Worm (Caenorhabditis elegans) whole organism, L4 larva: ENCODE measurements around the gene oig-8.

Source experiments
- D1046.2 ChIP-seq: fragments of 200-800 bp; sonication (Bioruptor generic); IDR thresholded peaks from 2 replicates; pipeline ENCODE4 v1.3.6; 2022; ENCODE audit warnings: missing genetic modification characterization, missing compliant biosample characterization
- R02D3.7 ChIP-seq: fragments of 150-350 bp; sonication (generic microtip); optimal IDR thresholded peaks from 3 replicates; lab custom pipeline; 2014; ENCODE audit warnings: missing biosample characterization, missing genetic modification characterization
- Y48G9A.11 ChIP-seq: fragments of 200-800 bp; sonication (Bioruptor generic); IDR thresholded peaks from 2 replicates; pipeline ENCODE4 v1.3.6; 2022; ENCODE audit warnings: missing genetic modification reagents, missing genetic modification characterization, missing compliant biosample characterization
- Y75B8A.6 ChIP-seq: fragments of 200-800 bp; sonication (Bioruptor generic); IDR thresholded peaks from 2 replicates; pipeline ENCODE4 v1.3.6; 2022; ENCODE audit warnings: missing genetic modification reagents, missing genetic modification characterization, missing compliant biosample characterization
- ZK337.2 ChIP-seq: fragments of 200-800 bp; sonication (Bioruptor generic); IDR thresholded peaks from 2 replicates; pipeline ENCODE4 v1.3.6; 2022; ENCODE audit warnings: missing genetic modification reagents, missing genetic modification characterization, missing compliant biosample characterization
- arid-1 ChIP-seq: fragments of 200-800 bp; sonication (Bioruptor generic); conservative IDR thresholded peaks from 2 replicates; pipeline ENCODE4 v1.3.6; 2022; ENCODE audit warnings: missing genetic modification reagents, missing genetic modification characterization, missing compliant biosample characterization
- ceh-62 ChIP-seq: sonication (generic microtip); optimal IDR thresholded peaks from 2 replicates; lab custom pipeline; 2017; ENCODE audit warnings: missing biosample characterization, missing genetic modification characterization
- ces-1 ChIP-seq: fragments of 150-350 bp; sonication (generic microtip); optimal IDR thresholded peaks from 4 replicates; lab custom pipeline; 2014; ENCODE audit warnings: missing biosample characterization, missing genetic modification reagents, missing genetic modification characterization
- cey-2 ChIP-seq: sonication (generic microtip); optimal IDR thresholded peaks from 3 replicates; lab custom pipeline; 2017; ENCODE audit warnings: missing genetic modification characterization, mild to moderate bottlenecking, missing compliant biosample characterization, antibody characterized with exemption, borderline replicate concordance; ENCODE audit not compliant: insufficient read depth
- ctbp-1 ChIP-seq: fragments of 200-800 bp; sonication (Bioruptor generic); IDR thresholded peaks from 2 replicates; pipeline ENCODE4 v1.3.6; 2022; ENCODE audit warnings: missing genetic modification reagents, missing genetic modification characterization, missing compliant biosample characterization
- daf-12 ChIP-seq: fragments of 150-350 bp; optimal IDR thresholded peaks from 2 replicates; lab custom pipeline; 2014; ENCODE audit warnings: missing biosample characterization, missing genetic modification reagents, missing genetic modification characterization
- daf-16 ChIP-seq, 3 experiments: sonication (generic microtip); optimal IDR thresholded peaks; 2 replicates each; lab custom pipeline; 2016 to 2017; ENCODE audit warnings: missing genetic modification characterization in 3 of 3, missing genetic modification reagents in 3 of 3, mild to moderate bottlenecking in 2 of 3, missing compliant biosample characterization in 2 of 3, missing biosample characterization in 1 of 3, moderate library complexity in 1 of 3
- daf-19 ChIP-seq: fragments of 200-800 bp; sonication (Bioruptor generic); conservative IDR thresholded peaks from 2 replicates; pipeline ENCODE4 v1.3.6; 2022; ENCODE audit warnings: missing genetic modification characterization, missing compliant biosample characterization
- daf-8 ChIP-seq: fragments of 200-800 bp; sonication (Bioruptor generic); IDR thresholded peaks from 2 replicates; pipeline ENCODE4 v1.3.6; 2022; ENCODE audit warnings: missing genetic modification characterization, missing compliant biosample characterization
- dmd-9 ChIP-seq: fragments of 200-800 bp; sonication (Bioruptor generic); IDR thresholded peaks from 2 replicates; pipeline ENCODE4 v1.3.6; 2022; ENCODE audit warnings: missing genetic modification reagents, missing genetic modification characterization, missing compliant biosample characterization
- duxl-1 ChIP-seq: sonication (generic microtip); optimal IDR thresholded peaks from 2 replicates; lab custom pipeline; 2016; ENCODE audit warnings: mild to moderate bottlenecking, missing genetic modification characterization, moderate library complexity, missing compliant biosample characterization; ENCODE audit not compliant: poor library complexity
- hif-1 ChIP-seq, 2 experiments: sonication (generic microtip); optimal IDR thresholded peaks; 2 replicates each; lab custom pipeline; 2016 to 2017; ENCODE audit warnings: missing compliant biosample characterization in 2 of 2, missing genetic modification characterization in 2 of 2, missing genetic modification reagents in 2 of 2, missing genotype in 2 of 2, mild to moderate bottlenecking in 1 of 2
- hlh-11 ChIP-seq: fragments of 200-800 bp; sonication (Bioruptor generic); optimal IDR thresholded peaks from 2 replicates; lab custom pipeline; 2018; ENCODE audit warnings: mild to moderate bottlenecking, missing genetic modification characterization, missing compliant biosample characterization
- hlh-30 ChIP-seq: sonication (generic microtip); optimal IDR thresholded peaks from 2 replicates; lab custom pipeline; 2017; ENCODE audit warnings: antibody characterized with exemption, mild to moderate bottlenecking, missing genetic modification characterization, missing compliant biosample characterization; ENCODE audit not compliant: insufficient read depth
- hmg-1.1 ChIP-seq: fragments of 200-800 bp; sonication (Bioruptor generic); IDR thresholded peaks from 2 replicates; pipeline ENCODE4 v1.3.6; 2022; ENCODE audit warnings: missing genetic modification reagents, missing genetic modification characterization, missing compliant biosample characterization
- jun-1 ChIP-seq: fragments of 150-350 bp; optimal IDR thresholded peaks from 2 replicates; lab custom pipeline; 2014; ENCODE audit warnings: missing biosample characterization, missing genetic modification reagents, missing genetic modification characterization
- lim-7 ChIP-seq: fragments of 200-800 bp; sonication (Bioruptor generic); IDR thresholded peaks from 2 replicates; pipeline ENCODE4 v1.3.6; 2022; ENCODE audit warnings: missing genetic modification characterization, missing compliant biosample characterization
- lsy-2 ChIP-seq, 2 experiments: fragments of 150-350 bp in 1 of 2; sonication (generic microtip) in 1 of 2; optimal IDR thresholded peaks; 2 replicates each; lab custom pipeline; 2014 to 2017; ENCODE audit warnings: missing biosample characterization in 2 of 2, missing genetic modification characterization in 2 of 2
- madf-9 ChIP-seq: fragments of 200-800 bp; sonication (Bioruptor generic); conservative IDR thresholded peaks from 2 replicates; pipeline ENCODE4 v1.3.6; 2022; ENCODE audit warnings: missing genetic modification reagents, missing genetic modification characterization, missing compliant biosample characterization
- mdt-29 ChIP-seq: fragments of 200-800 bp; sonication (Bioruptor generic); IDR thresholded peaks from 2 replicates; pipeline ENCODE4 v1.3.6; 2022; ENCODE audit warnings: missing genetic modification reagents, missing genetic modification characterization, missing compliant biosample characterization
- mep-1 ChIP-seq: fragments of 150-350 bp; sonication (generic microtip); optimal IDR thresholded peaks from 3 replicates; lab custom pipeline; 2014; ENCODE audit warnings: missing biosample characterization, missing genetic modification characterization
- mes-2 ChIP-seq: sonication (generic microtip); optimal IDR thresholded peaks from 2 replicates; lab custom pipeline; 2016; ENCODE audit warnings: missing genotype, mild to moderate bottlenecking, missing genetic modification characterization, missing compliant biosample characterization; ENCODE audit not compliant: poor library complexity, severe bottlenecking
- mxl-2 ChIP-seq: fragments of 200-800 bp; sonication (Bioruptor generic); conservative IDR thresholded peaks from 2 replicates; pipeline ENCODE4 v1.3.6; 2022; ENCODE audit warnings: missing genetic modification reagents, missing genetic modification characterization, missing compliant biosample characterization
- mxl-3 ChIP-seq: fragments of 200-800 bp; sonication (Bioruptor generic); optimal IDR thresholded peaks from 2 replicates; lab custom pipeline; 2018; ENCODE audit warnings: mild to moderate bottlenecking, missing genetic modification characterization, missing compliant biosample characterization
- nhr-10 ChIP-seq: fragments of 150-350 bp; optimal IDR thresholded peaks from 2 replicates; lab custom pipeline; 2014; ENCODE audit warnings: missing biosample characterization, missing genetic modification characterization
- nhr-102 ChIP-seq: sonication (generic microtip); optimal IDR thresholded peaks from 2 replicates; lab custom pipeline; 2016; ENCODE audit warnings: mild to moderate bottlenecking, missing genetic modification characterization, moderate library complexity, missing compliant biosample characterization
- nhr-237 ChIP-seq: sonication (generic microtip); optimal IDR thresholded peaks from 2 replicates; lab custom pipeline; 2017; ENCODE audit warnings: missing biosample characterization, missing genetic modification characterization
- nhr-25 ChIP-seq: sonication (generic microtip); optimal IDR thresholded peaks from 2 replicates; lab custom pipeline; 2017; ENCODE audit warnings: missing genetic modification characterization, mild to moderate bottlenecking, missing compliant biosample characterization, antibody characterized with exemption, moderate library complexity, borderline replicate concordance; ENCODE audit not compliant: insufficient read depth
- nhr-42 ChIP-seq: fragments of 200-800 bp; sonication (Bioruptor generic); IDR thresholded peaks from 2 replicates; pipeline ENCODE4 v1.3.6; 2022; ENCODE audit warnings: missing genetic modification characterization, missing compliant biosample characterization
- nhr-76 ChIP-seq: fragments of 150-350 bp; optimal IDR thresholded peaks from 2 replicates; lab custom pipeline; 2014; ENCODE audit warnings: missing biosample characterization, missing genetic modification characterization
- nhr-77 ChIP-seq: fragments of 150-350 bp; optimal IDR thresholded peaks from 2 replicates; lab custom pipeline; 2014; ENCODE audit warnings: missing biosample characterization, missing genetic modification characterization
- php-3 ChIP-seq: fragments of 200-800 bp; sonication (Bioruptor generic); IDR thresholded peaks from 2 replicates; pipeline ENCODE4 v1.3.6; 2022; ENCODE audit warnings: missing genetic modification reagents, missing genetic modification characterization, missing compliant biosample characterization
- rbr-2 ChIP-seq: sonication (generic microtip); optimal IDR thresholded peaks from 2 replicates; lab custom pipeline; 2016; ENCODE audit warnings: missing genotype, missing genetic modification characterization, missing compliant biosample characterization
- saeg-2 ChIP-seq: fragments of 200-800 bp; sonication (Bioruptor generic); IDR thresholded peaks from 2 replicates; pipeline ENCODE4 v1.3.6; 2022; ENCODE audit warnings: missing genetic modification reagents, missing genetic modification characterization, missing compliant biosample characterization
- snpc-1.2 ChIP-seq: fragments of 200-800 bp; sonication (Bioruptor generic); IDR thresholded peaks from 2 replicates; pipeline ENCODE4 v1.3.6; 2022; ENCODE audit warnings: missing genetic modification reagents, missing genetic modification characterization, missing compliant biosample characterization
- spr-1 ChIP-seq: sonication (generic microtip); optimal IDR thresholded peaks from 2 replicates; lab custom pipeline; 2016; ENCODE audit warnings: mild to moderate bottlenecking, missing genetic modification characterization, missing compliant biosample characterization
- tra-1 ChIP-seq: fragments of 200-800 bp; sonication (Bioruptor generic); IDR thresholded peaks from 2 replicates; pipeline ENCODE4 v1.3.6; 2022; ENCODE audit warnings: missing genetic modification reagents, missing genetic modification characterization, missing compliant biosample characterization
- unc-39 ChIP-seq: sonication (generic microtip); optimal IDR thresholded peaks from 2 replicates; lab custom pipeline; 2017; ENCODE audit warnings: missing biosample characterization, missing genetic modification characterization
- zag-1 ChIP-seq: fragments of 150-350 bp; optimal IDR thresholded peaks from 2 replicates; lab custom pipeline; 2014; ENCODE audit warnings: missing biosample characterization, missing genetic modification characterization
- zfp-2 ChIP-seq: sonication (generic microtip); optimal IDR thresholded peaks from 2 replicates; lab custom pipeline; 2016; ENCODE audit warnings: mild to moderate bottlenecking, missing genetic modification characterization, missing compliant biosample characterization
- ztf-11 ChIP-seq: fragments of 150-350 bp; optimal IDR thresholded peaks from 2 replicates; lab custom pipeline; 2014; ENCODE audit warnings: missing biosample characterization, missing genetic modification characterization
- ztf-7 ChIP-seq: fragments of 150-350 bp; optimal IDR thresholded peaks from 2 replicates; lab custom pipeline; 2014; ENCODE audit warnings: missing biosample characterization, missing genetic modification characterization

Gene oig-8

ce11 chrII:6612544-6612943 is 36.4 kb downstream of the oig-8 start (continued):
- TF ChIP-seq dmd-9 (GFP tag; lab: Robert Waterston, UW) (no peak), hlh-30 (peak; percentile 51), duxl-1 (no peak), jun-1 (tag; lab: Kevin White, UChicago) (no peak), hlh-11 (tag; lab: Kevin White, UChicago) (peak; percentile 44), daf-8 (GFP tag; lab: Robert Waterston, UW) (no peak), nhr-25 (tag; lab: Kevin White, UChicago) (no peak), ztf-7 (tag; lab: Kevin White, UChicago) (no peak), daf-19 (GFP tag; lab: Robert Waterston, UW) (no peak), daf-16 (GFP tag; optimal IDR thresholded peaks at IDR 0.05; lab: Kevin White, UChicago) (no peak), daf-16 (tag; optimal IDR thresholded peaks at IDR 0.05; lab: Kevin White, UChicago) (peak; percentile 84), hif-1 (tag; optimal IDR thresholded peaks at IDR 0.05; lab: Kevin White, UChicago) (peak in 1 of 2 experiments; percentile 21)

ce11 chrII:6610262-6610661 is 38.7 kb downstream of the oig-8 start:
- TF ChIP-seq Y48G9A.11 (GFP tag; lab: Robert Waterston, UW) (no peak), hlh-30 (no peak), Y75B8A.6 (no peak), rbr-2 (tag; lab: Kevin White, UChicago) (no peak), ceh-62 (tag; lab: Kevin White, UChicago) (no peak), zag-1 (tag; lab: Kevin White, UChicago) (no peak), mdt-29 (no peak), mes-2 (tag; lab: Kevin White, UChicago) (no peak), nhr-25 (tag; lab: Kevin White, UChicago) (no peak), nhr-77 (tag; lab: Kevin White, UChicago) (no peak), ctbp-1 (GFP tag; lab: Robert Waterston, UW) (no peak), daf-12 (no peak), spr-1 (tag; lab: Kevin White, UChicago) (no peak), snpc-1.2 (GFP tag; lab: Robert Waterston, UW) (no peak), lim-7 (GFP tag; lab: Robert Waterston, UW) (no peak), D1046.2 (GFP tag; lab: Robert Waterston, UW) (no peak), ztf-7 (tag; lab: Kevin White, UChicago) (no peak), php-3 (no peak), mxl-2 (GFP tag; lab: Robert Waterston, UW) (no peak), daf-19 (GFP tag; lab: Robert Waterston, UW) (no peak)

DNA sequence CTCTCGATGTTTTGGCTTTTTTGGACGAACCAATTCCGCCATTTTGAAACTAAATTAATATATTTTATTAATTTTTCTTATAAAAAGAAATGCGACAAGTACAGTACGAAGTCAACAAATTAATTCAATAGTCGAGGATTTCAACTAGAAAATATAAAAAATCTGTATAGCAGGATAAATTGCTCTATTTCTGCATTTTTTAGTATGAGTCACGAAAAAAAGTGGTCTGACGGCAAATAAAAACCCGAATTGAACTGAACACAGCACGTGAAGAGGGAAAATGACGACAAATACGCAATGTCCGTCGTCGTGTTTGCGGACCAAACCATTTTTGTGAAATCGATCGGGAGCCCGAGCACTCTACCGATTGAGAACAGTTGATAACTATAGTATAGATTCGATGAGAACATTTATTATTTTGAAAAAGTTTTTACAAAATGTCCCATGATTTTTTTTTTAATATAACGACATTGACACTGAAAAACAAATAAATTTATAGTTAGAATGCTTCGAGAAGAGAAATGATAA is 39.5 kb downstream of the oig-8 start, which contains the start of gene epg-5:
Gene epg-5 (minus strand): TSS at position 51 of the 528 bp plus-strand sequence.
- peak; percentile 55 for TF ChIP-seq mep-1 (tag; lab: Kevin White, UChicago)
- no peak for TF ChIP-seq R02D3.7 (tag; lab: Kevin White, UChicago)
- no peak for TF ChIP-seq nhr-237 (tag; lab: Kevin White, UChicago)
- no peak for TF ChIP-seq nhr-76 (tag; lab: Kevin White, UChicago)
- TF ChIP-seq nhr-42 (GFP tag; lab: Robert Waterston, UW), result no peak
- no peak for TF ChIP-seq nhr-10 (tag; lab: Kevin White, UChicago)
- no peak for TF ChIP-seq mdt-29
- no peak for TF ChIP-seq ZK337.2 (GFP tag; lab: Robert Waterston, UW)
- 0 out of 2 replicates have a peak, but pooled peaks have one; percentile 27 for TF ChIP-seq hmg-1.1 (GFP tag; lab: Robert Waterston, UW)
- no peak for TF ChIP-seq ces-1
- TF ChIP-seq lsy-2 (tag; optimal IDR thresholded peaks at IDR 0.05; lab: Kevin White, UChicago), result peak in 1 of 2 experiments; percentile 38
- peak; percentile 36 for TF ChIP-seq mxl-3 (GFP tag; lab: Kevin White, UChicago)
- no peak for TF ChIP-seq madf-9
- no peak for TF ChIP-seq saeg-2 (GFP tag; lab: Robert Waterston, UW)
- TF ChIP-seq nhr-102 (tag; lab: Kevin White, UChicago), result no peak
- TF ChIP-seq ztf-11 (tag; lab: Kevin White, UChicago), result no peak
- TF ChIP-seq zfp-2, result no peak
- no peak for TF ChIP-seq cey-2 (tag; lab: Kevin White, UChicago)
- peak; percentile 43 for TF ChIP-seq hlh-11 (tag; lab: Kevin White, UChicago)
- no peak for TF ChIP-seq tra-1 (GFP tag; lab: Robert Waterston, UW)
- no peak for TF ChIP-seq arid-1 (GFP tag; lab: Robert Waterston, UW)
- no peak for TF ChIP-seq unc-39 (tag; lab: Kevin White, UChicago)
- TF ChIP-seq hif-1 (tag; optimal IDR thresholded peaks at IDR 0.05; lab: Kevin White, UChicago), result peak in 1 of 2 experiments; percentile 4
